Worm (Caenorhabditis elegans) whole organism, L1 larva: ENCODE measurements around the gene ngn-1.
A peak's percentile ranks its signal among the peaks of the same experiment; 100 is the strongest.

Source experiments
- C16A3.4 ChIP-seq: fragments of 150-350 bp; optimal IDR thresholded peaks from 2 replicates; lab custom pipeline; 2014; ENCODE audit warnings: missing biosample characterization, missing genetic modification characterization
- C34B4.2 ChIP-seq: sonication (generic microtip); optimal IDR thresholded peaks from 2 replicates; lab custom pipeline; 2017; ENCODE audit warnings: mild to moderate bottlenecking, missing genetic modification characterization, missing compliant biosample characterization
- Y116A8C.19 ChIP-seq: sonication (generic microtip); optimal IDR thresholded peaks from 2 replicates; lab custom pipeline; 2016; ENCODE audit warnings: missing compliant biosample characterization, missing genetic modification characterization, borderline replicate concordance
- alr-1 ChIP-seq: fragments of 200-800 bp; sonication (Bioruptor generic); optimal IDR thresholded peaks from 2 replicates; lab custom pipeline; 2018; ENCODE audit warnings: borderline replicate concordance, mild to moderate bottlenecking, missing genetic modification characterization, missing compliant biosample characterization
- ama-1 ChIP-seq: fragments of 150-350 bp; optimal IDR thresholded peaks from 2 replicates; lab custom pipeline; 2014
- blmp-1 ChIP-seq: fragments of 150-350 bp; optimal IDR thresholded peaks from 2 replicates; lab custom pipeline; 2014; ENCODE audit warnings: missing biosample characterization, missing genetic modification characterization
- ceh-63 ChIP-seq: fragments of 200-800 bp; sonication (Bioruptor generic); optimal IDR thresholded peaks from 2 replicates; lab custom pipeline; 2018; ENCODE audit warnings: mild to moderate bottlenecking, missing genetic modification characterization, missing compliant biosample characterization
- ceh-8 ChIP-seq: fragments of 200-800 bp; sonication (Bioruptor generic); optimal IDR thresholded peaks from 2 replicates; lab custom pipeline; 2018; ENCODE audit warnings: mild to moderate bottlenecking, missing genetic modification characterization, moderate library complexity, missing compliant biosample characterization
- ceh-88 ChIP-seq: fragments of 200-800 bp; sonication (Bioruptor generic); IDR thresholded peaks from 2 replicates; pipeline ENCODE4 v1.3.6; 2022; ENCODE audit warnings: missing genetic modification characterization, missing compliant biosample characterization
- dsc-1 ChIP-seq: sonication (generic microtip); optimal IDR thresholded peaks from 2 replicates; lab custom pipeline; 2016; ENCODE audit warnings: mild to moderate bottlenecking, missing genetic modification characterization, missing compliant biosample characterization
- efl-3 ChIP-seq: fragments of 200-800 bp; sonication (Bioruptor generic); optimal IDR thresholded peaks from 2 replicates; lab custom pipeline; 2018; ENCODE audit warnings: mild to moderate bottlenecking, missing genetic modification characterization, missing compliant biosample characterization
- egl-13 ChIP-seq: sonication (generic microtip); optimal IDR thresholded peaks from 2 replicates; lab custom pipeline; 2016; ENCODE audit warnings: missing genotype, missing genetic modification reagents, missing genetic modification characterization, missing compliant biosample characterization
- egl-27 ChIP-seq, 2 experiments: fragments of 150-350 bp in 1 of 2; sonication (generic microtip); optimal IDR thresholded peaks; 3 replicates each; lab custom pipeline; 2017 to 2018; ENCODE audit warnings: missing biosample characterization in 2 of 2, missing genetic modification characterization in 2 of 2, missing genetic modification reagents in 2 of 2
- elt-3 ChIP-seq, 6 experiments: fragments of 150-350 bp in 1 of 6; sonication (generic microtip); optimal IDR thresholded peaks; 2 replicates each; lab custom pipeline; 2017 to 2018; ENCODE audit warnings: missing biosample characterization in 6 of 6, missing genetic modification characterization in 6 of 6, inconsistent platforms in 1 of 6
- fkh-10 ChIP-seq: sonication (generic microtip); optimal IDR thresholded peaks from 2 replicates; lab custom pipeline; 2017; ENCODE audit warnings: missing biosample characterization, missing genetic modification reagents, missing genetic modification characterization
- fkh-4 ChIP-seq: sonication (generic microtip); optimal IDR thresholded peaks from 2 replicates; lab custom pipeline; 2016; ENCODE audit warnings: missing compliant biosample characterization, missing genetic modification characterization, borderline replicate concordance
- fkh-8 ChIP-seq: sonication (generic microtip); optimal IDR thresholded peaks from 2 replicates; lab custom pipeline; 2016; ENCODE audit warnings: mild to moderate bottlenecking, missing genetic modification characterization, missing compliant biosample characterization
- fos-1 ChIP-seq: fragments of 150-350 bp; optimal IDR thresholded peaks from 2 replicates; lab custom pipeline; 2014; ENCODE audit warnings: missing biosample characterization, missing genetic modification characterization
- grh-1 ChIP-seq: fragments of 200-800 bp; sonication (Bioruptor generic); IDR thresholded peaks from 2 replicates; pipeline ENCODE4 v1.3.6; 2022; ENCODE audit warnings: missing genetic modification reagents, missing genetic modification characterization, missing compliant biosample characterization
- hlh-17 ChIP-seq: fragments of 200-800 bp; sonication (Bioruptor generic); optimal IDR thresholded peaks from 2 replicates; lab custom pipeline; 2018; ENCODE audit warnings: missing genetic modification characterization, mild to moderate bottlenecking, missing compliant biosample characterization, moderate library complexity, borderline replicate concordance
- hlh-4 ChIP-seq: sonication (generic microtip); optimal IDR thresholded peaks from 2 replicates; lab custom pipeline; 2016; ENCODE audit warnings: mild to moderate bottlenecking, missing genetic modification characterization, missing compliant biosample characterization
- hpl-2 ChIP-seq: fragments of 150-350 bp; optimal IDR thresholded peaks from 2 replicates; lab custom pipeline; 2014; ENCODE audit warnings: missing biosample characterization, missing genetic modification reagents, missing genetic modification characterization
- irx-1 ChIP-seq: sonication (generic microtip); optimal IDR thresholded peaks from 2 replicates; lab custom pipeline; 2016; ENCODE audit warnings: missing genetic modification characterization, missing compliant biosample characterization
- jun-1 ChIP-seq: fragments of 150-350 bp; optimal IDR thresholded peaks from 2 replicates; lab custom pipeline; 2014; ENCODE audit warnings: missing biosample characterization, missing genetic modification reagents, missing genetic modification characterization
- lin-13 ChIP-seq: fragments of 150-350 bp; optimal IDR thresholded peaks from 2 replicates; lab custom pipeline; 2014; ENCODE audit warnings: missing biosample characterization, missing genetic modification reagents, missing genetic modification characterization
- lin-14 ChIP-seq: fragments of 200-800 bp; sonication (Bioruptor generic); optimal IDR thresholded peaks from 2 replicates; lab custom pipeline; 2018; ENCODE audit warnings: mild to moderate bottlenecking, missing genetic modification characterization, moderate library complexity, missing compliant biosample characterization
- lin-15B ChIP-seq: fragments of 150-350 bp; sonication (generic microtip); optimal IDR thresholded peaks from 3 replicates; lab custom pipeline; 2014; ENCODE audit warnings: missing biosample characterization, missing genetic modification characterization
- lir-3 ChIP-seq: sonication (generic microtip); optimal IDR thresholded peaks from 2 replicates; lab custom pipeline; 2016; ENCODE audit warnings: mild to moderate bottlenecking, missing genetic modification characterization, moderate library complexity, missing compliant biosample characterization; ENCODE audit not compliant: poor library complexity
- lsy-2 ChIP-seq, 2 experiments: fragments of 150-350 bp; optimal IDR thresholded peaks; 2 replicates each; lab custom pipeline; 2014; ENCODE audit warnings: missing biosample characterization in 2 of 2, missing genetic modification characterization in 2 of 2
- mab-9 ChIP-seq: fragments of 200-800 bp; sonication (Bioruptor generic); IDR thresholded peaks from 2 replicates; pipeline ENCODE4 v1.3.6; 2022; ENCODE audit warnings: missing genetic modification reagents, missing genetic modification characterization, missing compliant biosample characterization
- mef-2 ChIP-seq: fragments of 150-350 bp; optimal IDR thresholded peaks from 2 replicates; lab custom pipeline; 2014; ENCODE audit warnings: missing biosample characterization, missing genetic modification characterization
- mep-1 ChIP-seq: fragments of 150-350 bp; optimal IDR thresholded peaks from 2 replicates; lab custom pipeline; 2014; ENCODE audit warnings: missing biosample characterization, missing genetic modification characterization
- nhr-19 ChIP-seq: fragments of 200-800 bp; sonication (Bioruptor generic); conservative IDR thresholded peaks from 2 replicates; pipeline ENCODE4 v1.3.6; 2022; ENCODE audit warnings: missing genetic modification characterization, missing compliant biosample characterization
- nhr-20 ChIP-seq: sonication (generic microtip); optimal IDR thresholded peaks from 2 replicates; lab custom pipeline; 2016; ENCODE audit warnings: mild to moderate bottlenecking, missing genetic modification characterization, missing compliant biosample characterization
- nhr-47 ChIP-seq: sonication (generic microtip); optimal IDR thresholded peaks from 2 replicates; lab custom pipeline; 2016; ENCODE audit warnings: mild to moderate bottlenecking, missing genetic modification characterization, moderate library complexity, missing compliant biosample characterization
- nhr-76 ChIP-seq: sonication (generic microtip); optimal IDR thresholded peaks from 2 replicates; lab custom pipeline; 2017; ENCODE audit warnings: missing biosample characterization, missing genetic modification characterization
- nhr-77 ChIP-seq: fragments of 150-350 bp; optimal IDR thresholded peaks from 2 replicates; lab custom pipeline; 2014; ENCODE audit warnings: missing biosample characterization, missing genetic modification characterization
- nhr-85 ChIP-seq: sonication (generic microtip); peaks from one replicate; lab custom pipeline; 2016; ENCODE audit warnings: missing genetic modification characterization, inconsistent platforms, missing compliant biosample characterization
- nhr-90 ChIP-seq: sonication (generic microtip); optimal IDR thresholded peaks from 2 replicates; lab custom pipeline; 2016; ENCODE audit warnings: mild to moderate bottlenecking, missing genetic modification characterization, missing compliant biosample characterization; ENCODE audit not compliant: poor library complexity
- pag-3 ChIP-seq: sonication (generic microtip); optimal IDR thresholded peaks from 2 replicates; lab custom pipeline; 2017; ENCODE audit warnings: missing genetic modification characterization, mild to moderate bottlenecking, missing compliant biosample characterization, antibody characterized with exemption, borderline replicate concordance; ENCODE audit not compliant: insufficient read depth
- pax-3 ChIP-seq: fragments of 200-800 bp; sonication (Bioruptor generic); optimal IDR thresholded peaks from 2 replicates; lab custom pipeline; 2018; ENCODE audit warnings: mild to moderate bottlenecking, missing genetic modification characterization, moderate library complexity, missing compliant biosample characterization
- pqm-1 ChIP-seq: sonication (generic microtip); optimal IDR thresholded peaks from 3 replicates; lab custom pipeline; 2017; ENCODE audit warnings: missing biosample characterization, missing genetic modification characterization
- snpc-4 ChIP-seq: fragments of 150-350 bp; optimal IDR thresholded peaks from 2 replicates; lab custom pipeline; 2014; ENCODE audit warnings: missing biosample characterization, missing genetic modification characterization
- sptf-1 ChIP-seq: fragments of 150-350 bp; optimal IDR thresholded peaks from 2 replicates; lab custom pipeline; 2014; ENCODE audit warnings: missing biosample characterization, missing genetic modification characterization
- tbx-2 ChIP-seq: sonication (generic microtip); optimal IDR thresholded peaks from 2 replicates; lab custom pipeline; 2016; ENCODE audit warnings: missing genetic modification characterization, missing compliant biosample characterization
- tlp-1 ChIP-seq: fragments of 150-350 bp; optimal IDR thresholded peaks from 2 replicates; lab custom pipeline; 2014; ENCODE audit warnings: missing biosample characterization, missing genetic modification characterization
- unc-62 ChIP-seq: fragments of 150-350 bp; optimal IDR thresholded peaks from 2 replicates; lab custom pipeline; 2014; ENCODE audit warnings: missing biosample characterization, missing genetic modification reagents, missing genetic modification characterization
- unc-86 ChIP-seq: sonication (generic microtip); optimal IDR thresholded peaks from 2 replicates; lab custom pipeline; 2016; ENCODE audit warnings: missing genetic modification characterization, missing compliant biosample characterization
- unc-98 ChIP-seq: fragments of 200-800 bp; sonication (Bioruptor generic); IDR thresholded peaks from 2 replicates; pipeline ENCODE4 v1.3.6; 2022; ENCODE audit warnings: missing genetic modification characterization, missing compliant biosample characterization
- vab-15 ChIP-seq: sonication (generic microtip); optimal IDR thresholded peaks from 2 replicates; lab custom pipeline; 2017; ENCODE audit warnings: missing genotype, mild to moderate bottlenecking, missing genetic modification characterization, missing compliant biosample characterization
- xbp-1 ChIP-seq: sonication (generic microtip); optimal IDR thresholded peaks from 2 replicates; lab custom pipeline; 2016; ENCODE audit warnings: missing genetic modification characterization, missing compliant biosample characterization
- zag-1 ChIP-seq: fragments of 150-350 bp; optimal IDR thresholded peaks from 2 replicates; lab custom pipeline; 2014; ENCODE audit warnings: missing biosample characterization, missing genetic modification characterization
- ztf-4 ChIP-seq: fragments of 150-350 bp; optimal IDR thresholded peaks from 2 replicates; lab custom pipeline; 2014; ENCODE audit warnings: missing biosample characterization, missing genetic modification characterization

ngn-1 gene

ce11 chrIV:2639666-2640273 is 11.7 kb upstream of the ngn-1 start (continued):
- TF ChIP-seq zag-1 (tag; lab: Kevin White, UChicago) (no peak), nhr-85 (tag; lab: Kevin White, UChicago) (no peak), C16A3.4 (peak; percentile 2), fkh-10 (GFP tag; lab: Kevin White, UChicago) (no peak), vab-15 (tag; lab: Kevin White, UChicago) (no peak), alr-1 (tag; lab: Kevin White, UChicago) (no peak), mep-1 (tag; lab: Kevin White, UChicago) (peak; percentile 13), ceh-88 (GFP tag; lab: Robert Waterston, UW) (no peak), elt-3 (tag; optimal IDR thresholded peaks at IDR 0.05; lab: Kevin White, UChicago) (no peak), mab-9 (GFP tag; lab: Robert Waterston, UW) (no peak), lin-14 (no peak), ceh-63 (GFP tag; lab: Kevin White, UChicago) (no peak), nhr-19 (GFP tag; lab: Robert Waterston, UW) (peak; percentile 50), Y116A8C.19 (tag; lab: Kevin White, UChicago) (no peak), nhr-76 (tag; lab: Kevin White, UChicago) (no peak), mef-2 (no peak), fkh-8 (no peak), lir-3 (tag; lab: Kevin White, UChicago) (no peak), egl-27 (tag; optimal IDR thresholded peaks at IDR 0.05; lab: Kevin White, UChicago) (no peak), blmp-1 (tag; lab: Kevin White, UChicago) (no peak), lsy-2 (tag; optimal IDR thresholded peaks at IDR 0.05; lab: Kevin White, UChicago) (peak; percentile 12 to 41), nhr-47 (tag; lab: Kevin White, UChicago) (peak; percentile 61), hlh-4 (tag; lab: Kevin White, UChicago) (no peak), lin-15B (no peak), pqm-1 (tag; lab: Kevin White, UChicago) (no peak), dsc-1 (tag; lab: Kevin White, UChicago) (peak; percentile 59), lin-13 (GFP tag; lab: Kevin White, UChicago) (no peak), C34B4.2 (tag; lab: Kevin White, UChicago) (no peak), tbx-2 (tag; lab: Kevin White, UChicago) (peak; percentile 24), pax-3 (tag; lab: Kevin White, UChicago) (no peak), snpc-4 (no peak), nhr-20 (peak; percentile 19), sptf-1 (tag; lab: Kevin White, UChicago) (no peak), hlh-17 (no peak), nhr-90 (peak; percentile 36), ama-1 (lab: Kevin White, UChicago) (no peak), egl-13 (tag; lab: Kevin White, UChicago) (no peak), ztf-4 (no peak), ceh-8 (GFP tag; lab: Kevin White, UChicago) (no peak), irx-1 (tag; lab: Kevin White, UChicago) (no peak), hpl-2 (GFP tag; lab: Kevin White, UChicago) (no peak), pag-3 (tag; lab: Kevin White, UChicago) (no peak), unc-86 (tag; lab: Kevin White, UChicago) (no peak), fkh-4 (tag; lab: Kevin White, UChicago) (no peak), unc-98 (GFP tag; lab: Robert Waterston, UW) (no peak), unc-62 (no peak), efl-3 (GFP tag; lab: Kevin White, UChicago) (no peak), xbp-1 (tag; lab: Kevin White, UChicago) (peak; percentile 21), jun-1 (tag; lab: Kevin White, UChicago) (no peak), tlp-1 (no peak), nhr-77 (no peak), grh-1 (GFP tag; lab: Robert Waterston, UW) (no peak), fos-1 (tag; lab: Kevin White, UChicago) (no peak)
